Fruit fly (Drosophila melanogaster): Measurements from ENCODE around the gene Ubr3.

Ubr3 gene

DNA sequence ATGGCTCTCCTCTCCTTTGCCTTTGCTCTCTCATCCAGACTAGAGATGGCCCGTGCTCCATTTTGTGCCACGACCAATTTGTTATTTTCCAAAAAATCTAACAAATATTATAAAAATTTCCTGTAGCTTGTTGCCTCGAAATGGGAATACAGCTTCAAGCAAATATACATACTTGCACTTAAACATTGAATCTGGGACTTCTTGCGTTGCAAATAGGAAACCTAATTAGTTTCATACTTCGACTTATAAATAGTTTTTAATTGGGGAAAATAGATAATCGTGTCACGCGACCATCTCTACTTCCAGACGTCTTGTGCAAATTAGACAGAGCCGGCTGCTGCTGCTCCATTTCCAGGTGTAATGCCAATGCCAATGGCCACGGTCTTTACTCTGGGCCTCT is 34.7 kb downstream of the Ubr3 start (continued):
- TF ChIP-seq kni (GFP tag; optimal IDR thresholded peaks at IDR 0.05) (no peak), bowl (GFP tag; IDR thresholded peaks at IDR 0.05) (no peak), MTF-1 (GFP tag; optimal IDR thresholded peaks at IDR 0.05; ENCODE audit: borderline replicate concordance) (no peak), Bteb2 (GFP tag; optimal IDR thresholded peaks at IDR 0.05) (no peak), lola (GFP tag; optimal IDR thresholded peaks at IDR 0.05) (peak in 1 of 3 experiments; percentile 33), otp (GFP tag; IDR thresholded peaks at IDR 0.05) (no peak), maf-S (GFP tag; optimal IDR thresholded peaks at IDR 0.05) (no peak), gsb (GFP tag; IDR thresholded peaks at IDR 0.05) (no peak), CG34376 (GFP tag; optimal IDR thresholded peaks at IDR 0.05) (peak; percentile 39), Hr3 (GFP tag; optimal IDR thresholded peaks at IDR 0.05) (no peak), ftz-f1 (GFP tag; optimal IDR thresholded peaks at IDR 0.05) (no peak), B-H1 (GFP tag; IDR thresholded peaks at IDR 0.05) (no peak), CG12236 (GFP tag; optimal IDR thresholded peaks at IDR 0.05) (no peak), Dll (GFP tag; IDR thresholded peaks at IDR 0.05; ENCODE audit: partially characterized antibody) (peak; percentile 83), Nf-YC (tag; optimal IDR thresholded peaks at IDR 0.05) (peak; percentile 18), zfh2 (GFP tag; optimal IDR thresholded peaks at IDR 0.05) (peak; percentile 55), CG1529 (GFP tag; optimal IDR thresholded peaks at IDR 0.05) (peak; percentile 28), CG18262 (tag; optimal IDR thresholded peaks at IDR 0.05) (peak; percentile 58), CTCF (GFP tag; optimal IDR thresholded peaks at IDR 0.05) (no peak), CG1832 (GFP tag; optimal IDR thresholded peaks at IDR 0.05) (no peak), fd3F (GFP tag; optimal IDR thresholded peaks at IDR 0.05) (peak; percentile 9), CHES-1-like (GFP tag; optimal IDR thresholded peaks at IDR 0.05) (no peak), Oaz (GFP tag; IDR thresholded peaks at IDR 0.05) (no peak), nerfin-2 (GFP tag; IDR thresholded peaks at IDR 0.05; ENCODE audit: partially characterized antibody) (no peak), CG16815 (GFP tag; optimal IDR thresholded peaks at IDR 0.05) (no peak), cg (GFP tag; optimal IDR thresholded peaks at IDR 0.05) (no peak), Tbp (GFP tag; optimal IDR thresholded peaks at IDR 0.05) (no peak), en (GFP tag; optimal IDR thresholded peaks at IDR 0.05) (no peak), Atf6 (GFP tag; IDR thresholded peaks at IDR 0.05) (no peak), hb (GFP tag; IDR thresholded peaks at IDR 0.05; ENCODE audit: partially characterized antibody) (no peak), CG33213 (GFP tag; optimal IDR thresholded peaks at IDR 0.05) (peak; percentile 0), pan (optimal IDR thresholded peaks at IDR 0.05) (no peak), pan (GFP tag; optimal IDR thresholded peaks at IDR 0.05 in 1 of 2, IDR thresholded peaks at IDR 0.05 in 1 of 2) (peak in 1 of 2 experiments; percentile 33), hth (optimal IDR thresholded peaks at IDR 0.05) (no peak), Dfd (GFP tag; optimal IDR thresholded peaks at IDR 0.05) (no peak), CG30020 (tag; optimal IDR thresholded peaks at IDR 0.05) (no peak), Max (GFP tag; optimal IDR thresholded peaks at IDR 0.05) (no peak), CG8281 (tag; optimal IDR thresholded peaks at IDR 0.05) (no peak), bigmax (GFP tag; optimal IDR thresholded peaks at IDR 0.05) (no peak), mld (GFP tag; IDR thresholded peaks at IDR 0.05; ENCODE audit: partially characterized antibody) (no peak), kay (GFP tag; optimal IDR thresholded peaks at IDR 0.05) (no peak), Fer3 (tag; optimal IDR thresholded peaks at IDR 0.05) (peak; percentile 57), CG5245 (GFP tag; optimal IDR thresholded peaks at IDR 0.05) (no peak), CG17361 (GFP tag; IDR thresholded peaks at IDR 0.05) (peak; percentile 62; the same call in 1 of the 3 replicates), NfI (GFP tag; optimal IDR thresholded peaks at IDR 0.05) (peak; percentile 45), odd (GFP tag; optimal IDR thresholded peaks at IDR 0.05) (no peak), ac (GFP tag; optimal IDR thresholded peaks at IDR 0.05) (no peak), tll (GFP tag; optimal IDR thresholded peaks at IDR 0.05) (no peak), CG10565 (GFP tag; optimal IDR thresholded peaks at IDR 0.05) (no peak), Mrtf (GFP tag; IDR thresholded peaks at IDR 0.05) (no peak), CG17612 (GFP tag; IDR thresholded peaks at IDR 0.05) (no peak), jing (GFP tag; optimal IDR thresholded peaks at IDR 0.05) (peak; percentile 8)

Measured in whole organism, embryonic.